Fruit fly (Drosophila melanogaster) whole organism, embryonic: ENCODE measurements around the gene CG31219.

ENCODE experiments used
- CG10267 ChIP-seq: fragments of 200-800 bp; sonication (Bioruptor generic); optimal IDR thresholded peaks from 2 replicates; lab custom pipeline; 2018; ENCODE audit warnings: missing biosample characterization, mild to moderate bottlenecking, missing genetic modification characterization, moderate library complexity
- CG10431 ChIP-seq: fragments of 200-800 bp; sonication (Bioruptor generic); optimal IDR thresholded peaks from 3 replicates; lab custom pipeline; 2018; ENCODE audit warnings: missing biosample characterization, mild to moderate bottlenecking, missing genetic modification characterization
- CG11398 ChIP-seq: fragments of 200-800 bp; sonication (Bioruptor generic); optimal IDR thresholded peaks from 2 replicates; lab custom pipeline; 2016; ENCODE audit warnings: missing biosample characterization, missing genetic modification characterization
- CG11723 ChIP-seq: fragments of 200-800 bp; sonication (Bioruptor generic); optimal IDR thresholded peaks from 2 replicates; lab custom pipeline; 2017; ENCODE audit warnings: missing biosample characterization, mild to moderate bottlenecking, missing genetic modification characterization
- CG12071 ChIP-seq: fragments of 200-800 bp; sonication (Bioruptor generic); optimal IDR thresholded peaks from 3 replicates; lab custom pipeline; 2018; ENCODE audit warnings: missing biosample characterization, mild to moderate bottlenecking, missing genetic modification characterization
- CG1233 ChIP-seq: fragments of 200-800 bp; sonication (Bioruptor generic); optimal IDR thresholded peaks from 4 replicates; lab custom pipeline; 2018; ENCODE audit warnings: missing biosample characterization, mild to moderate bottlenecking, missing genetic modification characterization
- CG12942 ChIP-seq: fragments of 200-800 bp; sonication (Bioruptor generic); optimal IDR thresholded peaks from 3 replicates; lab custom pipeline; 2016; ENCODE audit warnings: missing biosample characterization, missing genetic modification characterization
- CG14014 ChIP-seq: fragments of 200-800 bp; sonication (Bioruptor generic); IDR thresholded peaks from 2 replicates; pipeline ENCODE4 v1.3.6; 2022; ENCODE audit warnings: missing biosample characterization, missing genetic modification characterization
- CG14710 ChIP-seq: fragments of 200-800 bp; sonication (Bioruptor generic); optimal IDR thresholded peaks from 3 replicates; lab custom pipeline; 2019; ENCODE audit warnings: missing biosample characterization, mild to moderate bottlenecking, missing genetic modification characterization, moderate library complexity
- CG2712 ChIP-seq: fragments of 200-800 bp; optimal IDR thresholded peaks from 3 replicates; lab custom pipeline; 2019; ENCODE audit warnings: missing biosample characterization, mild to moderate bottlenecking, missing genetic modification characterization, moderate library complexity
- CG34224 ChIP-seq: fragments of 200-800 bp; sonication (Bioruptor generic); IDR thresholded peaks from 3 replicates; pipeline ENCODE4 v1.3.6; 2022; ENCODE audit warnings: missing biosample characterization, missing genetic modification characterization; ENCODE audit not compliant: partially characterized antibody
- CG5953 ChIP-seq: fragments of 200-800 bp; sonication (Bioruptor generic); IDR thresholded peaks from 2 replicates; pipeline ENCODE4 v1.3.6; 2022; ENCODE audit warnings: missing biosample characterization, missing genetic modification characterization
- CG6272 ChIP-seq: fragments of 200-800 bp; sonication (Bioruptor generic); IDR thresholded peaks from 2 replicates; pipeline ENCODE4 v1.3.6; 2022; ENCODE audit warnings: missing biosample characterization, missing genetic modification characterization
- CG6813 ChIP-seq: fragments of 200-800 bp; sonication (Bioruptor generic); optimal IDR thresholded peaks from 2 replicates; lab custom pipeline; 2017; ENCODE audit warnings: missing biosample characterization, missing genetic modification characterization, mild to moderate bottlenecking, moderate library complexity, missing genetic modification reagents
- CG7963 ChIP-seq: fragments of 200-800 bp; sonication (Bioruptor generic); IDR thresholded peaks from 3 replicates; pipeline ENCODE4 v1.3.6; 2022; ENCODE audit warnings: missing biosample characterization, missing genetic modification characterization; ENCODE audit not compliant: partially characterized antibody
- CG8089 ChIP-seq: fragments of 200-800 bp; sonication (Bioruptor generic); optimal IDR thresholded peaks from 3 replicates; lab custom pipeline; 2016; ENCODE audit warnings: missing biosample characterization, missing genetic modification characterization
- CG9727 ChIP-seq: fragments of 200-800 bp; sonication (Bioruptor generic); optimal IDR thresholded peaks from 3 replicates; lab custom pipeline; 2017; ENCODE audit warnings: missing biosample characterization, mild to moderate bottlenecking, missing genetic modification characterization
- CG9932 ChIP-seq: fragments of 200-800 bp; sonication (Bioruptor generic); IDR thresholded peaks from 2 replicates; pipeline ENCODE4 v1.3.6; 2022; ENCODE audit warnings: missing biosample characterization, missing genetic modification characterization
- CTCF ChIP-seq: fragments of 200-800 bp; sonication (Bioruptor generic); optimal IDR thresholded peaks from 2 replicates; lab custom pipeline; 2017; ENCODE audit warnings: missing biosample characterization, mild to moderate bottlenecking, missing genetic modification characterization, moderate library complexity
- Camta ChIP-seq: fragments of 200-800 bp; sonication (Bioruptor generic); optimal IDR thresholded peaks from 2 replicates; lab custom pipeline; 2016; ENCODE audit warnings: missing biosample characterization, missing genetic modification characterization
- Dek ChIP-seq: fragments of 200-800 bp; sonication (Bioruptor generic); optimal IDR thresholded peaks from 3 replicates; lab custom pipeline; 2019; ENCODE audit warnings: missing biosample characterization, mild to moderate bottlenecking, missing genetic modification characterization, moderate library complexity
- Doc3 ChIP-seq: fragments of 200-800 bp; sonication (Bioruptor generic); IDR thresholded peaks from 3 replicates; pipeline ENCODE4 v1.3.6; 2022; ENCODE audit warnings: missing biosample characterization, missing genetic modification characterization; ENCODE audit not compliant: partially characterized antibody
- Dp ChIP-seq: fragments of 200-800 bp; sonication (Bioruptor generic); optimal IDR thresholded peaks from 2 replicates; lab custom pipeline; 2018; ENCODE audit warnings: missing biosample characterization, mild to moderate bottlenecking, missing genetic modification characterization, moderate library complexity
- E2f2 ChIP-seq: fragments of 200-800 bp; sonication (Bioruptor generic); IDR thresholded peaks from 2 replicates; pipeline ENCODE4 v1.3.6; 2022; ENCODE audit warnings: missing biosample characterization, missing genetic modification characterization
- Gsc ChIP-seq: fragments of 200-800 bp; sonication (Bioruptor generic); IDR thresholded peaks from 2 replicates; pipeline ENCODE4 v1.3.6; 2022; ENCODE audit warnings: missing biosample characterization, missing genetic modification characterization
- HLH4C ChIP-seq: fragments of 200-800 bp; sonication (Bioruptor generic); IDR thresholded peaks from 3 replicates; pipeline ENCODE4 v1.3.6; 2022; ENCODE audit warnings: missing biosample characterization, missing genetic modification characterization; ENCODE audit not compliant: partially characterized antibody
- HLHmδ ChIP-seq: fragments of 200-800 bp; sonication (Bioruptor generic); optimal IDR thresholded peaks from 2 replicates; lab custom pipeline; 2018; ENCODE audit warnings: missing biosample characterization, mild to moderate bottlenecking, missing genetic modification characterization, moderate library complexity
- Hand ChIP-seq: fragments of 200-800 bp; sonication (Bioruptor generic); optimal IDR thresholded peaks from 2 replicates; lab custom pipeline; 2017; ENCODE audit warnings: mild to moderate bottlenecking, missing biosample characterization, missing genetic modification reagents, missing genetic modification characterization
- HmgD ChIP-seq: fragments of 200-800 bp; sonication (Bioruptor generic); optimal IDR thresholded peaks from 3 replicates; lab custom pipeline; 2016; ENCODE audit warnings: missing biosample characterization, missing genetic modification characterization
- Hmx ChIP-seq: fragments of 200-800 bp; sonication (Bioruptor generic); optimal IDR thresholded peaks from 2 replicates; lab custom pipeline; 2016; ENCODE audit warnings: missing biosample characterization, missing genetic modification characterization
- Mrtf ChIP-seq: fragments of 200-800 bp; sonication (Bioruptor generic); IDR thresholded peaks from 3 replicates; pipeline ENCODE4 v1.3.6; 2022; ENCODE audit warnings: missing biosample characterization, missing genetic modification characterization
- Myb ChIP-seq: fragments of 200-800 bp; sonication (Bioruptor generic); optimal IDR thresholded peaks from 2 replicates; lab custom pipeline; 2016; ENCODE audit warnings: missing biosample characterization, missing genetic modification characterization
- Nf-YA ChIP-seq: fragments of 200-800 bp; sonication (Bioruptor generic); IDR thresholded peaks from 2 replicates; pipeline ENCODE4 v1.3.6; 2022; ENCODE audit warnings: missing biosample characterization, missing genetic modification characterization
- Scr ChIP-seq: fragments of 200-800 bp; sonication (Bioruptor generic); IDR thresholded peaks from 2 replicates; pipeline ENCODE4 v1.3.6; 2022; ENCODE audit warnings: missing biosample characterization, missing genetic modification characterization; ENCODE audit not compliant: partially characterized antibody
- caup ChIP-seq: fragments of 200-800 bp; sonication (Bioruptor generic); optimal IDR thresholded peaks from 3 replicates; lab custom pipeline; 2017; ENCODE audit warnings: missing biosample characterization, mild to moderate bottlenecking, missing genetic modification characterization, moderate library complexity; ENCODE audit not compliant: severe bottlenecking
- crol ChIP-seq: fragments of 200-800 bp; sonication (Bioruptor generic); IDR thresholded peaks from 2 replicates; pipeline ENCODE4 v1.3.6; 2022; ENCODE audit warnings: missing biosample characterization, missing genetic modification characterization
- disco-r ChIP-seq: fragments of 200-800 bp; sonication (Bioruptor generic); optimal IDR thresholded peaks from 2 replicates; lab custom pipeline; 2016; ENCODE audit warnings: missing biosample characterization, missing genetic modification characterization
- dm ChIP-seq: fragments of 200-800 bp; sonication (Bioruptor generic); optimal IDR thresholded peaks from 3 replicates; lab custom pipeline; 2016; ENCODE audit warnings: missing biosample characterization, missing genetic modification characterization
- dmrt99B ChIP-seq: fragments of 200-800 bp; sonication (Bioruptor generic); optimal IDR thresholded peaks from 2 replicates; lab custom pipeline; 2018; ENCODE audit warnings: missing biosample characterization, mild to moderate bottlenecking, missing genetic modification characterization, moderate library complexity
- fru ChIP-seq: fragments of >200 bp; optimal IDR thresholded peaks from 2 replicates; lab custom pipeline; 2017
- h ChIP-seq: fragments of >200 bp; optimal IDR thresholded peaks from 2 replicates; lab custom pipeline; 2017
- her ChIP-seq: fragments of 200-800 bp; sonication (Bioruptor generic); optimal IDR thresholded peaks from 2 replicates; lab custom pipeline; 2016; ENCODE audit warnings: missing biosample characterization, missing genetic modification characterization
- odd ChIP-seq: fragments of 200-800 bp; sonication (Bioruptor generic); optimal IDR thresholded peaks from 2 replicates; lab custom pipeline; 2017; ENCODE audit warnings: missing biosample characterization, mild to moderate bottlenecking, missing genetic modification characterization
- otp ChIP-seq: fragments of 200-800 bp; sonication (Bioruptor generic); IDR thresholded peaks from 3 replicates; pipeline ENCODE4, ENCODE4 v1.3.6; 2022; ENCODE audit warnings: missing biosample characterization, missing genetic modification characterization
- pb ChIP-seq: fragments of 200-800 bp; sonication (Bioruptor generic); optimal IDR thresholded peaks from 3 replicates; lab custom pipeline; 2016; ENCODE audit warnings: missing biosample characterization, missing genetic modification characterization
- pita ChIP-seq: fragments of 200-800 bp; sonication (Bioruptor generic); optimal IDR thresholded peaks from 2 replicates; lab custom pipeline; 2017; ENCODE audit warnings: missing biosample characterization, mild to moderate bottlenecking, missing genetic modification characterization
- prd ChIP-seq, 3 experiments: fragments of >200 bp in 2 of 3; fragments of 200-800 bp in 1 of 3; sonication (Bioruptor generic) in 1 of 3; optimal IDR thresholded peaks in 2 of 3; IDR thresholded peaks in 1 of 3; 2 replicates in 2 of 3; 3 replicates in 1 of 3; pipeline versions ENCODE4 v1.3.6 to Lab custom; 2017 to 2022; ENCODE audit warnings: missing biosample characterization in 1 of 3, missing genetic modification characterization in 1 of 3
- row ChIP-seq: fragments of 200-800 bp; sonication (Bioruptor generic); IDR thresholded peaks from 3 replicates; pipeline ENCODE4 v1.3.6; 2022; ENCODE audit warnings: missing biosample characterization, missing genetic modification characterization
- tna ChIP-seq: fragments of 200-800 bp; sonication (Bioruptor generic); IDR thresholded peaks from 2 replicates; pipeline ENCODE4 v1.3.6; 2022; ENCODE audit warnings: missing biosample characterization, missing genetic modification characterization; ENCODE audit not compliant: partially characterized antibody
- wek ChIP-seq: fragments of 200-800 bp; sonication (Bioruptor generic); optimal IDR thresholded peaks from 3 replicates; lab custom pipeline; 2018; ENCODE audit warnings: missing biosample characterization, mild to moderate bottlenecking, missing genetic modification characterization, moderate library complexity

Gene CG31219

dm6 chr3R:19648289-19648916, 2.4 kb upstream of the CG31219 start, which contains the start of the genes CG6195 and CG31220 (continued):
- no peak for TF ChIP-seq Doc3 (GFP tag; lab: Robert Waterston, UW)
- peak; percentile 39; the same call in 1 of the 2 replicates for TF ChIP-seq Scr (GFP tag; lab: Robert Waterston, UW)
- TF ChIP-seq Mrtf (GFP tag; lab: Robert Waterston, UW) = no peak
- peak; percentile 44 for TF ChIP-seq Dek (tag; lab: Kevin White, UChicago)
- no peak for TF ChIP-seq Hmx (GFP tag; lab: Kevin White, UChicago)
- no peak for TF ChIP-seq h (lab: Kevin White, UChicago)
- peak; percentile 17 for TF ChIP-seq CG10431 (GFP tag; lab: Kevin White, UChicago)
- 0 out of 3 replicates have a peak, but pooled peaks have one; percentile 21 for TF ChIP-seq CG34224
- TF ChIP-seq pita = no peak
- peak; percentile 35 for TF ChIP-seq CG2712
- TF ChIP-seq wek (GFP tag; lab: Kevin White, UChicago) = peak; percentile 11
- TF ChIP-seq CTCF (GFP tag; lab: Kevin White, UChicago) = peak; percentile 93
- peak; percentile 23 for TF ChIP-seq CG8089
- no peak for TF ChIP-seq dmrt99B (tag; lab: Kevin White, UChicago)
- TF ChIP-seq crol (GFP tag; lab: Robert Waterston, UW) = no peak
- TF ChIP-seq disco-r (GFP tag; lab: Kevin White, UChicago) = no peak
- no peak for TF ChIP-seq Hand (GFP tag; lab: Kevin White, UChicago)
- no peak for TF ChIP-seq CG6813 (GFP tag; lab: Kevin White, UChicago)
- TF ChIP-seq otp = peak; percentile 8; the same call in 1 of the 3 replicates
- TF ChIP-seq tna (GFP tag; lab: Robert Waterston, UW) = no peak
- TF ChIP-seq prd (optimal IDR thresholded peaks at IDR 0.05; lab: Kevin White, UChicago) = no peak
- TF ChIP-seq prd (GFP tag; IDR thresholded peaks at IDR 0.05; lab: Robert Waterston, UW) = no peak
- no peak for TF ChIP-seq pb
- peak; percentile 42 for TF ChIP-seq Dp (GFP tag; lab: Kevin White, UChicago)
- TF ChIP-seq CG11723 (GFP tag; lab: Kevin White, UChicago) = no peak
- no peak for TF ChIP-seq CG12071 (GFP tag; lab: Kevin White, UChicago)
- peak; percentile 12 for TF ChIP-seq caup
- no peak for TF ChIP-seq Gsc (GFP tag; lab: Robert Waterston, UW)
- no peak for TF ChIP-seq row (GFP tag; lab: Robert Waterston, UW)
- TF ChIP-seq dm (GFP tag; lab: Kevin White, UChicago) = no peak
- TF ChIP-seq Camta (GFP tag; lab: Kevin White, UChicago) = peak; percentile 23
- no peak for TF ChIP-seq CG9932 (GFP tag; lab: Robert Waterston, UW)
- TF ChIP-seq HLH4C (GFP tag; lab: Robert Waterston, UW) = no peak
- 0 out of 2 replicates have a peak, but pooled peaks have one; percentile 13 for TF ChIP-seq Nf-YA
- peak; percentile 76 for TF ChIP-seq Myb (GFP tag; lab: Kevin White, UChicago)
- no peak for TF ChIP-seq odd (GFP tag; lab: Kevin White, UChicago)
- TF ChIP-seq CG14710 (tag; lab: Kevin White, UChicago) = peak; percentile 26
- TF ChIP-seq CG6272 (GFP tag; lab: Robert Waterston, UW) = no peak
- TF ChIP-seq CG14014 (GFP tag; lab: Robert Waterston, UW) = peak; percentile 29; the same call in 1 of the 2 replicates
- no peak for TF ChIP-seq HLHmδ (GFP tag; lab: Kevin White, UChicago)
- peak; percentile 26 for TF ChIP-seq CG10267 (tag; lab: Kevin White, UChicago)
- no peak for TF ChIP-seq CG7963 (GFP tag; lab: Robert Waterston, UW)
- peak; percentile 40; the same call in 1 of the 2 replicates for TF ChIP-seq E2f2
- TF ChIP-seq CG11398 (GFP tag; lab: Kevin White, UChicago) = no peak
- TF ChIP-seq fru = no peak
- TF ChIP-seq CG9727 (GFP tag; lab: Kevin White, UChicago) = no peak
- TF ChIP-seq CG5953 (GFP tag; lab: Robert Waterston, UW) = 0 out of 2 replicates have a peak, but pooled peaks have one; percentile 35
- TF ChIP-seq CG12942 = no peak
- peak; percentile 44 for TF ChIP-seq her (GFP tag; lab: Kevin White, UChicago)
- TF ChIP-seq HmgD = peak; percentile 22
- no peak for TF ChIP-seq CG1233 (GFP tag; lab: Kevin White, UChicago)
